Fruit fly (Drosophila melanogaster) whole organism, embryonic: ENCODE data around the gene Sk2.
A peak's percentile ranks its signal among the peaks of the same experiment; 100 is the strongest.

ENCODE experiments used
- ATbp ChIP-seq: fragments of 200-800 bp; sonication (Bioruptor generic); optimal IDR thresholded peaks from 2 replicates; lab custom pipeline; 2017; ENCODE audit warnings: missing biosample characterization, mild to moderate bottlenecking, missing genetic modification characterization, missing genetic modification reagents
- Antp ChIP-seq: fragments of 200-800 bp; sonication (Bioruptor generic); optimal IDR thresholded peaks from 3 replicates; lab custom pipeline; 2016; ENCODE audit warnings: missing biosample characterization, missing genetic modification characterization
- Atf3 ChIP-seq: fragments of 200-800 bp; sonication (Bioruptor generic); optimal IDR thresholded peaks from 3 replicates; lab custom pipeline; 2016; ENCODE audit warnings: missing biosample characterization, missing genetic modification characterization
- B-H2 ChIP-seq: fragments of 200-800 bp; sonication (Bioruptor generic); optimal IDR thresholded peaks from 2 replicates; lab custom pipeline; 2018; ENCODE audit warnings: missing biosample characterization, mild to moderate bottlenecking, missing genetic modification characterization
- BEAF-32 ChIP-seq: fragments of 200-800 bp; sonication (Bioruptor generic); optimal IDR thresholded peaks from 3 replicates; lab custom pipeline; 2017; ENCODE audit warnings: missing biosample characterization, missing genetic modification characterization, mild to moderate bottlenecking, moderate library complexity, missing genetic modification reagents
- Bteb2 ChIP-seq: fragments of 200-800 bp; sonication (Bioruptor generic); optimal IDR thresholded peaks from 2 replicates; lab custom pipeline; 2016; ENCODE audit warnings: missing biosample characterization, missing genetic modification characterization
- CG11456 ChIP-seq: fragments of 200-800 bp; sonication (Bioruptor generic); IDR thresholded peaks from 3 replicates; pipeline ENCODE4 v1.3.6; 2022; ENCODE audit warnings: missing biosample characterization, missing genetic modification characterization
- CG12219 ChIP-seq: fragments of 200-800 bp; sonication (Bioruptor generic); optimal IDR thresholded peaks from 3 replicates; lab custom pipeline; 2018; ENCODE audit warnings: missing biosample characterization, mild to moderate bottlenecking, missing genetic modification characterization
- CG12391 ChIP-seq: fragments of 200-800 bp; sonication (Bioruptor generic); optimal IDR thresholded peaks from 3 replicates; lab custom pipeline; 2018; ENCODE audit warnings: missing biosample characterization, mild to moderate bottlenecking, missing genetic modification characterization, moderate library complexity
- CG1603 ChIP-seq: fragments of 200-800 bp; sonication (Bioruptor generic); optimal IDR thresholded peaks from 2 replicates; lab custom pipeline; 2019; ENCODE audit warnings: missing biosample characterization, mild to moderate bottlenecking, missing genetic modification characterization, moderate library complexity
- CG1647 ChIP-seq: fragments of 200-800 bp; sonication (Bioruptor generic); optimal IDR thresholded peaks from 3 replicates; lab custom pipeline; 2016; ENCODE audit warnings: missing biosample characterization, missing genetic modification characterization
- CG17361 ChIP-seq: fragments of 200-800 bp; sonication (Bioruptor generic); IDR thresholded peaks from 3 replicates; pipeline ENCODE4 v1.3.6; 2022; ENCODE audit warnings: missing biosample characterization, missing genetic modification characterization
- CG1832 ChIP-seq: fragments of 200-800 bp; sonication (Bioruptor generic); optimal IDR thresholded peaks from 2 replicates; lab custom pipeline; 2017; ENCODE audit warnings: missing biosample characterization, mild to moderate bottlenecking, missing genetic modification characterization, inconsistent platforms
- CG2120 ChIP-seq: fragments of 200-800 bp; sonication (Bioruptor generic); optimal IDR thresholded peaks from 3 replicates; lab custom pipeline; 2016; ENCODE audit warnings: missing biosample characterization, missing genetic modification characterization
- CG33557 ChIP-seq: fragments of 200-800 bp; sonication (Bioruptor generic); optimal IDR thresholded peaks from 2 replicates; lab custom pipeline; 2019; ENCODE audit warnings: missing biosample characterization, mild to moderate bottlenecking, missing genetic modification characterization, moderate library complexity
- CG3726 ChIP-seq: fragments of 200-800 bp; sonication (Bioruptor generic); IDR thresholded peaks from 3 replicates; pipeline ENCODE4, ENCODE4 v1.3.6; 2022; ENCODE audit warnings: missing biosample characterization, missing genetic modification characterization
- CG4282 ChIP-seq: fragments of 200-800 bp; sonication (Bioruptor generic); optimal IDR thresholded peaks from 2 replicates; lab custom pipeline; 2016; ENCODE audit warnings: missing biosample characterization, missing genetic modification characterization
- CG4730 ChIP-seq: fragments of 200-800 bp; sonication (Bioruptor generic); IDR thresholded peaks from 2 replicates; pipeline ENCODE4 v1.3.6; 2022; ENCODE audit warnings: missing biosample characterization, missing genetic modification characterization
- CG4854 ChIP-seq: fragments of 200-800 bp; sonication (Bioruptor generic); optimal IDR thresholded peaks from 2 replicates; lab custom pipeline; 2016; ENCODE audit warnings: missing biosample characterization, missing genetic modification characterization, inconsistent platforms
- CG6254 ChIP-seq: fragments of 200-800 bp; sonication (Bioruptor generic); optimal IDR thresholded peaks from 3 replicates; lab custom pipeline; 2017; ENCODE audit warnings: mild to moderate bottlenecking, missing biosample characterization, missing genetic modification reagents, missing genetic modification characterization
- CG6765 ChIP-seq: fragments of 200-800 bp; sonication (Bioruptor generic); optimal IDR thresholded peaks from 3 replicates; lab custom pipeline; 2017; ENCODE audit warnings: missing biosample characterization, mild to moderate bottlenecking, missing genetic modification characterization
- CG6813 ChIP-seq: fragments of 200-800 bp; sonication (Bioruptor generic); optimal IDR thresholded peaks from 2 replicates; lab custom pipeline; 2017; ENCODE audit warnings: missing biosample characterization, missing genetic modification characterization, mild to moderate bottlenecking, moderate library complexity, missing genetic modification reagents
- CG8944 ChIP-seq: fragments of 200-800 bp; sonication (Bioruptor generic); optimal IDR thresholded peaks from 3 replicates; lab custom pipeline; 2016; ENCODE audit warnings: missing biosample characterization, missing genetic modification characterization
- Doc3 ChIP-seq: fragments of 200-800 bp; sonication (Bioruptor generic); IDR thresholded peaks from 3 replicates; pipeline ENCODE4 v1.3.6; 2022; ENCODE audit warnings: missing biosample characterization, missing genetic modification characterization; ENCODE audit not compliant: partially characterized antibody
- Fer2 ChIP-seq: fragments of 200-800 bp; sonication (Bioruptor generic); optimal IDR thresholded peaks from 2 replicates; lab custom pipeline; 2018; ENCODE audit warnings: missing biosample characterization, mild to moderate bottlenecking, missing genetic modification characterization, moderate library complexity
- Gug ChIP-seq: fragments of 200-800 bp; sonication (Bioruptor generic); IDR thresholded peaks from 4 replicates; pipeline ENCODE4 v1.3.6; 2022; ENCODE audit warnings: missing biosample characterization, missing genetic modification characterization
- HLH54F ChIP-seq: fragments of 200-800 bp; sonication (Bioruptor generic); optimal IDR thresholded peaks from 3 replicates; lab custom pipeline; 2016; ENCODE audit warnings: missing biosample characterization, missing genetic modification characterization
- Hmx ChIP-seq: fragments of 200-800 bp; sonication (Bioruptor generic); optimal IDR thresholded peaks from 2 replicates; lab custom pipeline; 2016; ENCODE audit warnings: missing biosample characterization, missing genetic modification characterization
- Hr3 ChIP-seq: fragments of 200-800 bp; sonication (Bioruptor generic); optimal IDR thresholded peaks from 3 replicates; lab custom pipeline; 2016; ENCODE audit warnings: missing biosample characterization, missing genetic modification characterization
- Hr39 ChIP-seq: fragments of >200 bp; optimal IDR thresholded peaks from 2 replicates; lab custom pipeline; 2017
- MESR4 ChIP-seq: fragments of 200-800 bp; sonication (Bioruptor generic); optimal IDR thresholded peaks from 2 replicates; lab custom pipeline; 2018; ENCODE audit warnings: missing biosample characterization, mild to moderate bottlenecking, missing genetic modification characterization, moderate library complexity
- Max ChIP-seq: fragments of 200-800 bp; sonication (Bioruptor generic); optimal IDR thresholded peaks from 2 replicates; lab custom pipeline; 2016; ENCODE audit warnings: missing biosample characterization, mild to moderate bottlenecking, missing genetic modification characterization
- Spps ChIP-seq: fragments of 200-800 bp; sonication (Bioruptor generic); optimal IDR thresholded peaks from 2 replicates; lab custom pipeline; 2018; ENCODE audit warnings: missing biosample characterization, mild to moderate bottlenecking, missing genetic modification characterization
- chinmo ChIP-seq: fragments of 200-800 bp; sonication (Bioruptor generic); IDR thresholded peaks from 4 replicates; pipeline ENCODE4 v1.3.6; 2022; ENCODE audit warnings: missing biosample characterization, missing genetic modification characterization; ENCODE audit not compliant: partially characterized antibody
- corto ChIP-seq: fragments of 200-800 bp; sonication (Bioruptor generic); optimal IDR thresholded peaks from 2 replicates; lab custom pipeline; 2016; ENCODE audit warnings: missing biosample characterization, mild to moderate bottlenecking, missing genetic modification characterization, moderate library complexity
- dmrt11E ChIP-seq: fragments of 200-800 bp; sonication (Bioruptor generic); optimal IDR thresholded peaks from 3 replicates; lab custom pipeline; 2018; ENCODE audit warnings: missing biosample characterization, mild to moderate bottlenecking, missing genetic modification characterization, moderate library complexity
- ems ChIP-seq: fragments of 200-800 bp; sonication (Bioruptor generic); optimal IDR thresholded peaks from 3 replicates; lab custom pipeline; 2016; ENCODE audit warnings: missing biosample characterization, missing genetic modification characterization
- fu2 ChIP-seq: fragments of 200-800 bp; sonication (Bioruptor generic); optimal IDR thresholded peaks from 2 replicates; lab custom pipeline; 2016; ENCODE audit warnings: missing biosample characterization, missing genetic modification characterization
- inv ChIP-seq: fragments of 200-800 bp; sonication (Bioruptor generic); IDR thresholded peaks from 2 replicates; pipeline ENCODE4 v1.3.6; 2022; ENCODE audit warnings: missing biosample characterization, missing genetic modification characterization; ENCODE audit not compliant: partially characterized antibody
- jigr1 ChIP-seq: fragments of 200-800 bp; sonication (Bioruptor generic); IDR thresholded peaks from 3 replicates; pipeline ENCODE4 v1.3.6; 2022; ENCODE audit warnings: missing biosample characterization, missing genetic modification characterization
- jing ChIP-seq: fragments of 200-800 bp; sonication (Bioruptor generic); optimal IDR thresholded peaks from 2 replicates; lab custom pipeline; 2018; ENCODE audit warnings: missing biosample characterization, mild to moderate bottlenecking, missing genetic modification characterization
- nerfin-1 ChIP-seq: fragments of 200-800 bp; sonication (Bioruptor generic); optimal IDR thresholded peaks from 3 replicates; lab custom pipeline; 2019; ENCODE audit warnings: missing biosample characterization, mild to moderate bottlenecking, missing genetic modification characterization, moderate library complexity
- otp ChIP-seq: fragments of 200-800 bp; sonication (Bioruptor generic); IDR thresholded peaks from 3 replicates; pipeline ENCODE4, ENCODE4 v1.3.6; 2022; ENCODE audit warnings: missing biosample characterization, missing genetic modification characterization
- sens ChIP-seq: fragments of 200-800 bp; sonication (Bioruptor generic); peaks from one replicate; lab custom pipeline; 2016; ENCODE audit warnings: missing biosample characterization, missing genetic modification characterization
- slp2 ChIP-seq: fragments of 200-800 bp; sonication (Bioruptor generic); optimal IDR thresholded peaks from 2 replicates; lab custom pipeline; 2016; ENCODE audit warnings: missing biosample characterization, missing genetic modification characterization
- sob ChIP-seq: fragments of 200-800 bp; sonication (Bioruptor generic); IDR thresholded peaks from 2 replicates; pipeline ENCODE4 v1.3.6; 2022; ENCODE audit warnings: missing biosample characterization, missing genetic modification characterization
- sr ChIP-seq: fragments of 200-800 bp; sonication (Bioruptor generic); IDR thresholded peaks from 3 replicates; pipeline ENCODE4 v1.3.6; 2022; ENCODE audit warnings: missing biosample characterization, missing genetic modification characterization
- tin ChIP-seq: fragments of 200-800 bp; sonication (Bioruptor generic); optimal IDR thresholded peaks from 3 replicates; lab custom pipeline; 2016; ENCODE audit warnings: missing biosample characterization, missing genetic modification characterization
- toy ChIP-seq: fragments of 200-800 bp; sonication (Bioruptor generic); IDR thresholded peaks from 2 replicates; pipeline ENCODE4 v1.3.6; 2022; ENCODE audit warnings: missing biosample characterization, missing genetic modification characterization

Sk2 gene

dm6 chr3L:3052110-3052871, 5.4 kb downstream of the Sk2 start, which contains the start of gene CG1271 (continued):
- no peak for TF ChIP-seq CG6813 (GFP tag; lab: Kevin White, UChicago)
- TF ChIP-seq jing (GFP tag; lab: Kevin White, UChicago), result no peak
- TF ChIP-seq CG1647 (GFP tag; lab: Kevin White, UChicago), result peak; percentile 65
- peak; percentile 85 for TF ChIP-seq sens (GFP tag; lab: Kevin White, UChicago)
- no peak for TF ChIP-seq MESR4
- TF ChIP-seq CG33557 (GFP tag; lab: Kevin White, UChicago), result peak; percentile 48
- peak; percentile 68 for TF ChIP-seq CG12391 (tag; lab: Kevin White, UChicago)
- TF ChIP-seq ATbp, result no peak
- no peak for TF ChIP-seq jigr1 (GFP tag; lab: Robert Waterston, UW)
- TF ChIP-seq inv (GFP tag; lab: Robert Waterston, UW), result peak; percentile 21; the same call in 1 of the 2 replicates
- no peak for TF ChIP-seq Doc3
- no peak for TF ChIP-seq Hmx (GFP tag; lab: Kevin White, UChicago)
- peak; percentile 72 for TF ChIP-seq sob (GFP tag; lab: Robert Waterston, UW)
- TF ChIP-seq Spps, result no peak
- peak; percentile 29 for TF ChIP-seq CG4282
- TF ChIP-seq corto (GFP tag; lab: Kevin White, UChicago), result no peak
- no peak for TF ChIP-seq Hr39
- TF ChIP-seq tin (GFP tag; lab: Kevin White, UChicago), result peak; percentile 68
- peak; percentile 17 for TF ChIP-seq CG6765 (GFP tag; lab: Kevin White, UChicago)
- peak; percentile 77 for TF ChIP-seq ems (GFP tag; lab: Kevin White, UChicago)
- peak; percentile 50; the same call in 1 of the 2 replicates for TF ChIP-seq CG4730 (GFP tag; lab: Robert Waterston, UW)
- TF ChIP-seq Bteb2 (GFP tag; lab: Kevin White, UChicago), result peak; percentile 61
- no peak for TF ChIP-seq toy
- peak; percentile 72 for TF ChIP-seq HLH54F (GFP tag; lab: Kevin White, UChicago)
- no peak for TF ChIP-seq CG1832 (GFP tag; lab: Kevin White, UChicago)
- peak; percentile 42 for TF ChIP-seq slp2 (GFP tag; lab: Kevin White, UChicago)
- TF ChIP-seq Fer2 (tag; lab: Kevin White, UChicago), result peak; percentile 20
- no peak for TF ChIP-seq sr (GFP tag; lab: Robert Waterston, UW)
- TF ChIP-seq Max (GFP tag; lab: Kevin White, UChicago), result peak; percentile 72
- TF ChIP-seq otp (GFP tag; lab: Robert Waterston, UW), result no peak
- peak; percentile 39; the same call in 1 of the 4 replicates for TF ChIP-seq Gug (GFP tag; lab: Robert Waterston, UW)
- TF ChIP-seq nerfin-1, result peak; percentile 60
- TF ChIP-seq Atf3 (GFP tag; lab: Kevin White, UChicago), result peak; percentile 12
- peak; percentile 73 for TF ChIP-seq CG1603 (tag; lab: Kevin White, UChicago)
- TF ChIP-seq B-H2 (GFP tag; lab: Kevin White, UChicago), result peak; percentile 62
- TF ChIP-seq Antp (GFP tag; lab: Kevin White, UChicago), result peak; percentile 65
- peak; percentile 64 for TF ChIP-seq CG8944 (GFP tag; lab: Kevin White, UChicago)
- TF ChIP-seq CG11456 (GFP tag; lab: Robert Waterston, UW), result peak; percentile 56; the same call in 1 of the 3 replicates
- TF ChIP-seq fu2 (GFP tag; lab: Kevin White, UChicago), result peak; percentile 59
- TF ChIP-seq CG6254 (GFP tag; lab: Kevin White, UChicago), result peak; percentile 9
- TF ChIP-seq dmrt11E (tag; lab: Kevin White, UChicago), result peak; percentile 11
- peak; percentile 65 for TF ChIP-seq BEAF-32
- no peak for TF ChIP-seq CG12219 (GFP tag; lab: Kevin White, UChicago)
- TF ChIP-seq chinmo (GFP tag; lab: Robert Waterston, UW), result 0 out of 4 replicates have a peak, but pooled peaks have one; percentile 60
- peak; percentile 74 for TF ChIP-seq CG17361 (GFP tag; lab: Robert Waterston, UW)
- TF ChIP-seq CG2120 (GFP tag; lab: Kevin White, UChicago), result peak; percentile 83
- peak; percentile 64 for TF ChIP-seq CG4854
- TF ChIP-seq Hr3 (GFP tag; lab: Kevin White, UChicago), result peak; percentile 45
- TF ChIP-seq CG3726 (GFP tag; lab: Robert Waterston, UW), result no peak
